Worm (Caenorhabditis elegans) whole organism, L4 larva: Measurements from ENCODE around the gene srw-56.

ENCODE experiments used
- F37D6.2 ChIP-seq: sonication (generic microtip); optimal IDR thresholded peaks from 2 replicates; lab custom pipeline; 2016; ENCODE audit warnings: mild to moderate bottlenecking, missing genetic modification characterization, missing compliant biosample characterization
- F49E8.2 ChIP-seq: sonication (generic microtip); optimal IDR thresholded peaks from 2 replicates; lab custom pipeline; 2016; ENCODE audit warnings: missing compliant biosample characterization, mild to moderate bottlenecking, missing genetic modification characterization, borderline replicate concordance
- R02D3.7 ChIP-seq: fragments of 150-350 bp; sonication (generic microtip); optimal IDR thresholded peaks from 3 replicates; lab custom pipeline; 2014; ENCODE audit warnings: missing biosample characterization, missing genetic modification characterization
- ZK337.2 ChIP-seq: fragments of 200-800 bp; sonication (Bioruptor generic); IDR thresholded peaks from 2 replicates; pipeline ENCODE4 v1.3.6; 2022; ENCODE audit warnings: missing genetic modification reagents, missing genetic modification characterization, missing compliant biosample characterization
- ZK546.5 ChIP-seq, 2 experiments: sonication (generic microtip); optimal IDR thresholded peaks; 2 replicates each; lab custom pipeline; 2017; ENCODE audit warnings: missing biosample characterization in 2 of 2, missing genetic modification characterization in 2 of 2
- aha-1 ChIP-seq: fragments of 150-350 bp; peaks from one replicate; lab custom pipeline; 2014; ENCODE audit warnings: missing biosample characterization, missing genetic modification characterization
- arid-1 ChIP-seq: fragments of 200-800 bp; sonication (Bioruptor generic); conservative IDR thresholded peaks from 2 replicates; pipeline ENCODE4 v1.3.6; 2022; ENCODE audit warnings: missing genetic modification reagents, missing genetic modification characterization, missing compliant biosample characterization
- attf-4 ChIP-seq: sonication (generic microtip); optimal IDR thresholded peaks from 3 replicates; lab custom pipeline; 2017; ENCODE audit warnings: missing biosample characterization, missing genetic modification characterization
- ceh-20 ChIP-seq: fragments of 200-800 bp; sonication (Bioruptor generic); IDR thresholded peaks from 2 replicates; pipeline ENCODE4 v1.3.6; 2022; ENCODE audit warnings: missing genetic modification reagents, missing genetic modification characterization, missing compliant biosample characterization
- ceh-32 ChIP-seq: sonication (generic microtip); optimal IDR thresholded peaks from 2 replicates; lab custom pipeline; 2016; ENCODE audit warnings: mild to moderate bottlenecking, missing genetic modification characterization, missing compliant biosample characterization; ENCODE audit not compliant: poor library complexity
- fos-1 ChIP-seq: fragments of 150-350 bp; optimal IDR thresholded peaks from 2 replicates; lab custom pipeline; 2014; ENCODE audit warnings: missing biosample characterization, missing genetic modification characterization
- hif-1 ChIP-seq, 2 experiments: sonication (generic microtip); optimal IDR thresholded peaks; 2 replicates each; lab custom pipeline; 2016 to 2017; ENCODE audit warnings: missing compliant biosample characterization in 2 of 2, missing genetic modification characterization in 2 of 2, missing genetic modification reagents in 2 of 2, missing genotype in 2 of 2, mild to moderate bottlenecking in 1 of 2
- hlh-11 ChIP-seq: fragments of 200-800 bp; sonication (Bioruptor generic); optimal IDR thresholded peaks from 2 replicates; lab custom pipeline; 2018; ENCODE audit warnings: mild to moderate bottlenecking, missing genetic modification characterization, missing compliant biosample characterization
- hlh-30 ChIP-seq: sonication (generic microtip); optimal IDR thresholded peaks from 2 replicates; lab custom pipeline; 2017; ENCODE audit warnings: antibody characterized with exemption, mild to moderate bottlenecking, missing genetic modification characterization, missing compliant biosample characterization; ENCODE audit not compliant: insufficient read depth
- lim-7 ChIP-seq: fragments of 200-800 bp; sonication (Bioruptor generic); IDR thresholded peaks from 2 replicates; pipeline ENCODE4 v1.3.6; 2022; ENCODE audit warnings: missing genetic modification characterization, missing compliant biosample characterization
- lin-1 ChIP-seq: fragments of 200-800 bp; sonication (Bioruptor generic); IDR thresholded peaks from 2 replicates; pipeline ENCODE4 v1.3.6; 2022; ENCODE audit warnings: missing genetic modification reagents, missing genetic modification characterization, missing compliant biosample characterization
- lin-29 ChIP-seq: fragments of 200-800 bp; sonication (Bioruptor generic); IDR thresholded peaks from 2 replicates; pipeline ENCODE4 v1.3.6; 2022; ENCODE audit warnings: missing genetic modification reagents, missing genetic modification characterization, missing compliant biosample characterization
- lir-3 ChIP-seq: sonication (generic microtip); optimal IDR thresholded peaks from 2 replicates; lab custom pipeline; 2016; ENCODE audit warnings: mild to moderate bottlenecking, missing genetic modification characterization, missing compliant biosample characterization
- mep-1 ChIP-seq: fragments of 150-350 bp; sonication (generic microtip); optimal IDR thresholded peaks from 3 replicates; lab custom pipeline; 2014; ENCODE audit warnings: missing biosample characterization, missing genetic modification characterization
- mes-2 ChIP-seq: sonication (generic microtip); optimal IDR thresholded peaks from 2 replicates; lab custom pipeline; 2016; ENCODE audit warnings: missing genotype, mild to moderate bottlenecking, missing genetic modification characterization, missing compliant biosample characterization; ENCODE audit not compliant: poor library complexity, severe bottlenecking
- mxl-2 ChIP-seq: fragments of 200-800 bp; sonication (Bioruptor generic); conservative IDR thresholded peaks from 2 replicates; pipeline ENCODE4 v1.3.6; 2022; ENCODE audit warnings: missing genetic modification reagents, missing genetic modification characterization, missing compliant biosample characterization
- nhr-10 ChIP-seq: fragments of 150-350 bp; optimal IDR thresholded peaks from 2 replicates; lab custom pipeline; 2014; ENCODE audit warnings: missing biosample characterization, missing genetic modification characterization
- nhr-48 ChIP-seq: sonication (generic microtip); optimal IDR thresholded peaks from 2 replicates; lab custom pipeline; 2016; ENCODE audit warnings: mild to moderate bottlenecking, missing genetic modification characterization, missing compliant biosample characterization
- nhr-76 ChIP-seq: fragments of 150-350 bp; optimal IDR thresholded peaks from 2 replicates; lab custom pipeline; 2014; ENCODE audit warnings: missing biosample characterization, missing genetic modification characterization
- nhr-77 ChIP-seq: fragments of 150-350 bp; optimal IDR thresholded peaks from 2 replicates; lab custom pipeline; 2014; ENCODE audit warnings: missing biosample characterization, missing genetic modification characterization
- pha-4 ChIP-seq, 2 experiments: fragments of 150-350 bp in 1 of 2; fragments of 200-800 bp in 1 of 2; sonication (Bioruptor generic) in 1 of 2; IDR thresholded peaks in 1 of 2; optimal IDR thresholded peaks in 1 of 2; 2 replicates each; pipeline versions ENCODE4 v1.3.6 to Lab custom; 2014 to 2022; ENCODE audit warnings: missing genetic modification characterization in 2 of 2, missing genetic modification reagents in 2 of 2, missing biosample characterization in 1 of 2, missing compliant biosample characterization in 1 of 2
- set-16 ChIP-seq: fragments of 200-800 bp; sonication (Bioruptor generic); IDR thresholded peaks from 2 replicates; pipeline ENCODE4 v1.3.6; 2022; ENCODE audit warnings: missing genetic modification reagents, missing genetic modification characterization, missing compliant biosample characterization
- skn-1 ChIP-seq: fragments of 150-350 bp; optimal IDR thresholded peaks from 2 replicates; lab custom pipeline; 2014; ENCODE audit warnings: missing biosample characterization, missing genetic modification characterization
- snpc-4 ChIP-seq: fragments of 150-350 bp; optimal IDR thresholded peaks from 2 replicates; lab custom pipeline; 2014; ENCODE audit warnings: missing biosample characterization, missing genetic modification characterization
- spr-1 ChIP-seq: sonication (generic microtip); optimal IDR thresholded peaks from 2 replicates; lab custom pipeline; 2016; ENCODE audit warnings: mild to moderate bottlenecking, missing genetic modification characterization, missing compliant biosample characterization
- unc-130 ChIP-seq: sonication (generic microtip); optimal IDR thresholded peaks from 2 replicates; lab custom pipeline; 2016; ENCODE audit warnings: missing genetic modification reagents, missing genetic modification characterization, missing compliant biosample characterization
- zfp-3 ChIP-seq: fragments of 200-800 bp; sonication (Bioruptor generic); conservative IDR thresholded peaks from 2 replicates; pipeline ENCODE4 v1.3.6; 2022; ENCODE audit warnings: missing genetic modification reagents, missing genetic modification characterization, missing compliant biosample characterization
- zip-11 ChIP-seq: fragments of 200-800 bp; sonication (Bioruptor generic); IDR thresholded peaks from 2 replicates; pipeline ENCODE4 v1.3.6; 2022; ENCODE audit warnings: missing genetic modification characterization, missing compliant biosample characterization

Gene srw-56

DNA sequence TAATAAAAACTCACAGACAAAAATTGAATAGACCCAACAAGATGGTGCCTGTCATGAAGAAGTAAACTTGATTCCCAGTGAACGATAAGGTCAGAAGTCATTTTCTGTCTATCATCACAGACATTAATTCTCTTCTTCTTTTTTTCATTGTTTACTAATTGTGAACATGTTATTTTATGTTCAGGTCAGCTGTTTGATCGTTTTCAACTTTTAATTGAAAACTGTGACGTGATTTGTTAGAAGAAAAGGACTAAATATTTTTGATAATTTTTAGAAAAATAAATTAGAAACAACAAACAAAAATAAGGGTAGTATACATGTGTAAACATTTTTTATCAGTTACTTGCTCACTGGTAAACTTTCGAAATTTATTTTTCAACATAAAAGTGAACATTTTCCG is 17.0 kb upstream of the srw-56 start, which contains the start of gene F36G9.7:
Gene F36G9.7 (minus strand): TSS at position 101 of the 400 bp plus-strand sequence.
- TF ChIP-seq hlh-11 (tag; lab: Kevin White, UChicago) (no peak), R02D3.7 (tag; lab: Kevin White, UChicago) (no peak), arid-1 (GFP tag; lab: Robert Waterston, UW) (no peak), spr-1 (tag; lab: Kevin White, UChicago) (no peak), ZK337.2 (no peak), mxl-2 (no peak), lin-1 (no peak), pha-4 (GFP tag; IDR thresholded peaks at IDR 0.05; lab: Robert Waterston, UW) (no peak), pha-4 (tag; optimal IDR thresholded peaks at IDR 0.05; lab: Kevin White, UChicago) (no peak), lin-29 (GFP tag; lab: Robert Waterston, UW) (no peak), mes-2 (no peak), nhr-76 (tag; lab: Kevin White, UChicago) (no peak), set-16 (GFP tag; lab: Robert Waterston, UW) (no peak), snpc-4 (tag; lab: Kevin White, UChicago) (no peak), mep-1 (tag; lab: Kevin White, UChicago) (no peak), attf-4 (no peak), zfp-3 (no peak), hif-1 (tag; optimal IDR thresholded peaks at IDR 0.05; lab: Kevin White, UChicago) (no peak), hlh-30 (tag; lab: Kevin White, UChicago) (no peak), lim-7 (GFP tag; lab: Robert Waterston, UW) (no peak), ceh-20 (GFP tag; lab: Robert Waterston, UW) (no peak)
- TF ChIP-seq, all 104 proteins: peak for 0

ce11 chrV:15967542-15967941 is 14.9 kb upstream of the srw-56 start, which contains the start of gene sri-1:
Gene sri-1 (minus strand): TSS chrV:15967642.
- no peak for TF ChIP-seq ceh-32 (tag; lab: Kevin White, UChicago)
- TF ChIP-seq nhr-10 (tag; lab: Kevin White, UChicago) = no peak

DNA sequence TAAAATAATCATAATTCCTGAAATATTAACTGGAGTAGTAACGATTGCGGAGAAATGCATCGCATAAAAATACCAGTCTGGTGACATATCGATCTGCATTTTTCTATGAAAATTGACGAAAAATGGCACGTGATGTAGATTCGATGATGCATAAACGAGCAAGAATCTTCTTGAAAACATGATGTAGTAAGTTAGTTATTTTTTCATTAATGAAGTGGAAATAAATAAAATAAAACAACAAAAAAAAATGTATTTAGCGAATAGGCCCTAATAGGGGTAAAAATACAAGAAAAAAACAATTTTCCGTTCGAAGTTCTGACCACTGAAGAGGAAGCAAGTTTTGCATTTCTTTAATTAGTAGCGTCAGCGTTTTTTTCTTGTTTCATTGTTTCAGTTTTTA is 12.5 kb upstream of the srw-56 start, which contains the start of gene sri-2:
Gene sri-2 (minus strand): TSS at position 101 of the 400 bp plus-strand sequence.
- peak; percentile 21 for TF ChIP-seq aha-1 (tag; lab: Kevin White, UChicago)
- TF ChIP-seq unc-130 (GFP tag; lab: Kevin White, UChicago) = no peak
- no peak for TF ChIP-seq hif-1 (tag; optimal IDR thresholded peaks at IDR 0.05; lab: Kevin White, UChicago)

DNA sequence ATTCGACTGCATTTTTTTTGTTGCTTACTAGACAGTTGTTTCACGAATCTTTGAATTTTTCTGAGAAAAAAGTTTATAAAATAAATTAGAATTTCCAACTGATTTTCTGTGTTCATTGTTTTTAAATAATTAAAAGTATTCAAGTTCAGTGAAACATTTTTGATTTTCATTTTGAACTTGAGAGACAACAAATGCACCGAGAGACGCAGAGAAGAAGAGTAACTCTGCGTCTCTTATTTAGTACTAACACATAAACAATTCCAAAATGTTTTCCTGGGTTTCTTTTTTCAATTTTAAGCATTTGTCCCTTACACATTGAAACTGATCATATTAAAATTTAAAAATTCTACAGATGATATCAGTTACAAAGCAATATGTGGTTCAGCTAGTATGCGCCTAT is 6.8 kb upstream of the srw-56 start:
- TF ChIP-seq nhr-48 (tag; lab: Kevin White, UChicago) (peak; percentile 26), F37D6.2 (tag; lab: Kevin White, UChicago) (no peak)

DNA sequence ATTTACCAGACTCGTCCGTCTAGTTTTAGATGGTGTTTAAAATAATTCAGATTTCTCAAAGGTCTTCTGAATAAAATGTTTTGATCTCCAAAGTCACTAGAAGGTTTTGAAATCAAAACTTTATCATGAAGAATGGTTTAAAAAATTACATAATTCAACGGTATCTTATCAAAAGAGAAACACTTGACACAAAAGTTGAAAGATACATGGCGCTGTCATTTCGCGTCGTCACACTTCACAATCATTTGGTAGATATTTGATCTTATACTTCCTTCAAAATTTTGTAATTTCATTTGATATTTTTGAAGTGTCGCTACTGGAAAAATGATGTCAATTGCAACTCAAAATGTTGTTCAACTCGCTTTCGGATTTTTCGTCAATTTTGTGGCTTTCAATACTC is 4.4 kb upstream of the srw-56 start, which contains the start of gene F36G9.3:
Gene F36G9.3 (plus strand): TSS at position 301 of the 400 bp plus-strand sequence.
- TF ChIP-seq fos-1 (no peak), lim-7 (GFP tag; lab: Robert Waterston, UW) (no peak), ZK337.2 (no peak), F49E8.2 (tag; lab: Kevin White, UChicago) (no peak), skn-1 (tag; lab: Kevin White, UChicago) (no peak), nhr-77 (tag; lab: Kevin White, UChicago) (no peak), ZK546.5 (tag; optimal IDR thresholded peaks at IDR 0.05; lab: Kevin White, UChicago) (no peak), ceh-20 (GFP tag; lab: Robert Waterston, UW) (no peak), mes-2 (no peak), zip-11 (no peak), lir-3 (no peak)
